Fruit fly (Drosophila melanogaster): ENCODE results near the gene CG15465.

- peak; percentile 36 for TF ChIP-seq h (GFP tag; optimal IDR thresholded peaks at IDR 0.05)
- TF ChIP-seq N (GFP tag; optimal IDR thresholded peaks at IDR 0.05), result no peak
- no peak for TF ChIP-seq pan (optimal IDR thresholded peaks at IDR 0.05)
- TF ChIP-seq Dif (GFP tag; optimal IDR thresholded peaks at IDR 0.05; ENCODE audit: partially characterized antibody), result no peak
- TF ChIP-seq usp (GFP tag; optimal IDR thresholded peaks at IDR 0.05), result no peak
- TF ChIP-seq Abd-B (GFP tag; optimal IDR thresholded peaks at IDR 0.05), result no peak
- TF ChIP-seq Dfd (GFP tag; optimal IDR thresholded peaks at IDR 0.05), result no peak
- TF ChIP-seq fru (GFP tag; optimal IDR thresholded peaks at IDR 0.05), result peak; percentile 45
- peak; percentile 24 for TF ChIP-seq Hnf4 (GFP tag; optimal IDR thresholded peaks at IDR 0.05)
Measured at dm6 chrX:5058688-5059087, 26.9 kb upstream of the CG15465 start.
